Worm (Caenorhabditis elegans) whole organism, early embryonic: ENCODE data around the gene age-1.

Source experiments
- B0310.2 ChIP-seq: sonication (generic microtip); optimal IDR thresholded peaks from 2 replicates; lab custom pipeline; 2016; ENCODE audit warnings: mild to moderate bottlenecking, missing genetic modification characterization, missing compliant biosample characterization
- F13C5.2 ChIP-seq: sonication (generic microtip); optimal IDR thresholded peaks from 2 replicates; lab custom pipeline; 2017; ENCODE audit warnings: mild to moderate bottlenecking, missing genetic modification characterization, inconsistent platforms, missing compliant biosample characterization
- aly-1 ChIP-seq: sonication (generic microtip); optimal IDR thresholded peaks from 2 replicates; lab custom pipeline; 2016; ENCODE audit warnings: missing genetic modification characterization, missing compliant biosample characterization
- ama-1 ChIP-seq: fragments of 150-350 bp; optimal IDR thresholded peaks from 2 replicates; lab custom pipeline; 2014
- ceh-13 ChIP-seq: fragments of 200-800 bp; sonication (Bioruptor generic); optimal IDR thresholded peaks from 2 replicates; lab custom pipeline; 2018; ENCODE audit warnings: mild to moderate bottlenecking, missing genetic modification characterization, missing compliant biosample characterization
- ceh-36 ChIP-seq: sonication (generic microtip); optimal IDR thresholded peaks from 2 replicates; lab custom pipeline; 2016; ENCODE audit warnings: missing genetic modification characterization, inconsistent platforms, missing compliant biosample characterization
- ets-7 ChIP-seq: sonication (generic microtip); optimal IDR thresholded peaks from 2 replicates; lab custom pipeline; 2016; ENCODE audit warnings: missing genotype, missing genetic modification characterization, missing compliant biosample characterization
- flt-1 ChIP-seq: fragments of 200-800 bp; sonication (Bioruptor generic); IDR thresholded peaks from 2 replicates; pipeline ENCODE4 v1.3.6; 2022; ENCODE audit warnings: missing genetic modification characterization, missing compliant biosample characterization
- hmbx-1 ChIP-seq: sonication (generic microtip); optimal IDR thresholded peaks from 2 replicates; lab custom pipeline; 2016; ENCODE audit warnings: mild to moderate bottlenecking, missing genetic modification characterization, missing compliant biosample characterization
- hmg-4 ChIP-seq: fragments of 200-800 bp; sonication (Bioruptor generic); optimal IDR thresholded peaks from 2 replicates; lab custom pipeline; 2018; ENCODE audit warnings: mild to moderate bottlenecking, missing genetic modification characterization, missing compliant biosample characterization
- hnd-1 ChIP-seq: sonication (generic microtip); optimal IDR thresholded peaks from 2 replicates; lab custom pipeline; 2016; ENCODE audit warnings: missing genetic modification characterization, missing compliant biosample characterization
- pes-1 ChIP-seq: fragments of 200-800 bp; sonication (Bioruptor generic); IDR thresholded peaks from 2 replicates; pipeline ENCODE4 v1.3.6; 2022; ENCODE audit warnings: missing genetic modification reagents, missing genetic modification characterization, missing compliant biosample characterization
- scrt-1 ChIP-seq: fragments of 200-800 bp; sonication (Bioruptor generic); IDR thresholded peaks from 2 replicates; pipeline ENCODE4 v1.3.6; 2022; ENCODE audit warnings: missing genetic modification characterization, missing compliant biosample characterization
- sea-1 ChIP-seq: fragments of 200-800 bp; sonication (Bioruptor generic); conservative IDR thresholded peaks from 2 replicates; pipeline ENCODE4 v1.3.6; 2022; ENCODE audit warnings: missing genetic modification characterization, missing compliant biosample characterization
- tbx-11 ChIP-seq: fragments of 200-800 bp; sonication (Bioruptor generic); IDR thresholded peaks from 2 replicates; pipeline ENCODE4 v1.3.6; 2022; ENCODE audit warnings: missing genetic modification characterization, missing compliant biosample characterization
- tbx-37 ChIP-seq: fragments of 200-800 bp; sonication (Bioruptor generic); conservative IDR thresholded peaks from 2 replicates; pipeline ENCODE4 v1.3.6; 2022; ENCODE audit warnings: missing genetic modification reagents, missing genetic modification characterization, missing compliant biosample characterization
- tra-4 ChIP-seq: sonication (generic microtip); optimal IDR thresholded peaks from 2 replicates; lab custom pipeline; 2017; ENCODE audit warnings: missing genetic modification characterization, missing compliant biosample characterization

age-1 gene

DNA sequence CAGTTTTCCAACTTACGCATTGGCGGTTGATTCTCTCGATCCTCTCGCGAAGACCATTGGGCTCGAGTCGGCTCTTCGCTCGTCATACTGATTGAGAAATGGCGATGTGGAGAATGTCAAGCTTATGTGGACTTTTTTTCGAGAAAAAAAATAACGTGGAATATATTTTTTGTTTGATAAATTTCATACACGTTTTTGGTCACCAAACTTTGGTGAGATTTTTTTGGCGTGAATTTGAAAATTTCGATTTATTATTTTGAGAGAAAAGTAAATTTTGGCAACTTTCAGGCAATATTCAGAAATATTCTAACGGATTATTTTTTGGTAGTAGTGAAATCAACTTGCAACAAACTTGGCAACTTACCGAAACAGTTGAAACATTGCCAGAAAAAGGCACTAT is 47.8 kb downstream of the age-1 start, which contains the start of gene W02B12.12:
Gene W02B12.12, minus strand, starts transcription at position 101 of the 400 bp plus-strand sequence.
- TF ChIP-seq hmbx-1 (tag; lab: Kevin White, UChicago) (no peak), hmg-4 (GFP tag; lab: Kevin White, UChicago) (no peak), flt-1 (GFP tag; lab: Robert Waterston, UW) (no peak), tbx-37 (GFP tag; lab: Robert Waterston, UW) (no peak), F13C5.2 (no peak), scrt-1 (GFP tag; lab: Robert Waterston, UW) (no peak), aly-1 (no peak), ceh-13 (GFP tag; lab: Kevin White, UChicago) (no peak)

DNA sequence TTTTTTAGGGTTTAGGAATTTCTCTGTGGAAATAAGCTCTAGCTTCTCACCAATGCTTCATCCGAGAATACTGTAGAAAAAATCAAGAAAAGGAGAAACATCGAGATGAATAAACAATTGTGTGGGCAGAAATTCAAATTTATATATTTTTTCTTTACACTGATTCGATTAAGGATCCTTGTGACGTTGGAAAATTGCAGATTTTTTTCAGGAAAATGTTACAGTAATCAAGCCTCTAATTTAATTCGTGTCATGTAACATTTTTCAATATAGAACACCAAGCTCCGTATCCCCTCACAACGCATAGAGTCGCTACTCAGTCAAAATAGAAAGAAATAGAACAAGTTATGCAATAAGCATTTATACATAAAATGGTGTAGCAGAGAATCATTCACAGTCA is 50.4 kb downstream of the age-1 start, which contains the start of gene W02B12.16:
Gene W02B12.16, minus strand, starts transcription at position 101 of the 400 bp plus-strand sequence.
- TF ChIP-seq flt-1 (GFP tag; lab: Robert Waterston, UW): no peak
- TF ChIP-seq ama-1 (lab: Kevin White, UChicago): no peak
- no peak for TF ChIP-seq hmbx-1 (tag; lab: Kevin White, UChicago)
- no peak for TF ChIP-seq ceh-36 (tag; lab: Kevin White, UChicago)
- no peak for TF ChIP-seq F13C5.2
- TF ChIP-seq ceh-13 (GFP tag; lab: Kevin White, UChicago): no peak
- no peak for TF ChIP-seq hmg-4 (GFP tag; lab: Kevin White, UChicago)
- no peak for TF ChIP-seq hnd-1 (tag; lab: Kevin White, UChicago)
- TF ChIP-seq B0310.2 (tag; lab: Kevin White, UChicago): no peak
- no peak for TF ChIP-seq aly-1
- TF ChIP-seq pes-1 (GFP tag; lab: Robert Waterston, UW): no peak
- TF ChIP-seq sea-1 (GFP tag; lab: Robert Waterston, UW): no peak
- TF ChIP-seq tbx-37 (GFP tag; lab: Robert Waterston, UW): no peak
- TF ChIP-seq ets-7: no peak

DNA sequence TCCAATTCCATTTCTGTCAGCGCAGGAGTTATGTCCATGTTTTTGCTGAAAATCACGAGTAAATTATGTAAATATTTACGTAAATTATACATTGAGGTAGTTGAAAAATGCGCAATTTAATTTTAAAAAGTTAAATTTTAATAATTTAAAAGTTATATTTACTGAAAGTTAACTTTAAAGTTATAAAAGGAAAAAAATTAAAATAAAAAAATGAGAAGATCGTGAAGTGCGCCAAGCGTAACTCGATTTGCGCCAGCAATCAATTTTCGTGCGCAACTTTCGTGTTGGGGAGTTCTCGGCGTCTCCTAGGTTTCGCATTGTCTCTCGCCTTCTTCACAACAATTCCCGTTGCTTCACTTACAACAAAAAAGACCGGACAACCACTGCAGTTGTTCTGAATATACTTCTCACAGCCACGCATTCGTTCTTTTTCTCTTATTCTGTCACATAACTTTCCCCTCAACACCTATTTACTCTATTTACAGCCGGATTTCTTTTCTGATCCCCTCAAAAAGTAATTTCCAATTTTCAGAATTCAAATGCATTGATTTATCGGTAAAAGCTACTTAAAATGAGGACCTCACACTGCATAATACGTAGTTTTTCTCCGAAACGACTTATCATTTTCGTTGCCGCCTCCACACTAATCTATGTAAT is 53.2 kb downstream of the age-1 start, which contains the start of the genes metl-1 and W02B12.11:
Gene metl-1, minus strand, starts transcription at position 51 of the 657 bp plus-strand sequence.
Gene W02B12.11, plus strand, starts transcription at position 337 of the 657 bp plus-strand sequence.
- peak; percentile 62; the same call in 1 of the 2 replicates for TF ChIP-seq tbx-37 (GFP tag; lab: Robert Waterston, UW)
- TF ChIP-seq ceh-13 (GFP tag; lab: Kevin White, UChicago): no peak
- peak; percentile 44 for TF ChIP-seq F13C5.2
- no peak for TF ChIP-seq hmbx-1 (tag; lab: Kevin White, UChicago)
- no peak for TF ChIP-seq tra-4 (tag; lab: Kevin White, UChicago)
- peak; percentile 72 for TF ChIP-seq flt-1 (GFP tag; lab: Robert Waterston, UW)
- TF ChIP-seq scrt-1 (GFP tag; lab: Robert Waterston, UW): no peak
- TF ChIP-seq hmg-4 (GFP tag; lab: Kevin White, UChicago): peak; percentile 22

DNA sequence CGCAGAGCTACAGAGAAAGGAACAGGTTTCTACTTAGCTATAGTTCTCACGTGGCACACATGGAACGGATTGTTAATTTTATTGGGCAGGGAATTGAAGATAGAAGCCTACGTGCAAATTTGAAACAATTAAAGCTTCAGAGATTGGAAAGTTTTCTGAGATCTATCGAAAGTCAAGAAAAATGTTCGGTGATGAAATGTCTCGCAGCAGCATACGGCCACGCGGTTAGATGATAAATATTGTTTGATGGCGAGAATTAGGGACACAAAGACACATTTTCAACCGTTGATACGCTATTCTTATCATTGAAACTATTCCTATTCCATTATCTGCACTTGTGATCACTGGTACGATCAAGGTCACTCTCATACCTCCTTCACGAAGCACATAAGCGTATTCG is 54.3 kb downstream of the age-1 start:
- TF ChIP-seq hnd-1 (tag; lab: Kevin White, UChicago): no peak
- TF ChIP-seq ceh-36 (tag; lab: Kevin White, UChicago): no peak
- TF ChIP-seq tra-4 (tag; lab: Kevin White, UChicago): no peak
- no peak for TF ChIP-seq flt-1 (GFP tag; lab: Robert Waterston, UW)
- TF ChIP-seq aly-1: no peak
- no peak for TF ChIP-seq tbx-37 (GFP tag; lab: Robert Waterston, UW)
- TF ChIP-seq hmg-4 (GFP tag; lab: Kevin White, UChicago): no peak
- no peak for TF ChIP-seq scrt-1 (GFP tag; lab: Robert Waterston, UW)
- no peak for TF ChIP-seq F13C5.2
- no peak for TF ChIP-seq tbx-11 (GFP tag; lab: Robert Waterston, UW)
- TF ChIP-seq hmbx-1 (tag; lab: Kevin White, UChicago): no peak
- no peak for TF ChIP-seq sea-1 (GFP tag; lab: Robert Waterston, UW)

DNA sequence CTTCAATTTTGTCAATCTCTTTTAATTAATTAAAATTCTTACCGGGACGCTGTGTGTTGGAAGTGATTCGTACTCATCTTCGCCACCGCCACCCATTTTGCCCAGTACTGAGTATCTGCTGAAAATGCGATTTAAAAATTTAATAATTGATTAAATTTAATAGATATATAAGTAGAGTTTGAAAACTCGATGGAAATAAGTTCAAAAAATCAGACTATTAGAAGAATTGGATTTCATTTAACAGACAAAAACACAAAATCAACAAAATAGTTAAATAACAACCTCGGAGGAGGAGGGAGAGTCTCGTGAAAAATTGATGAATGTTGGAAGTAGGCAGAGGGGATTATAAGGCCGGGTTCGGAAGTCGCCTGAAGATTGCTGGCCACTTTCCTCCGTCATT is 54.9 kb downstream of the age-1 start, which contains the start of gene mfn-1:
Gene mfn-1, minus strand, starts transcription at position 101 of the 400 bp plus-strand sequence.
- TF ChIP-seq hmbx-1 (tag; lab: Kevin White, UChicago) (no peak), scrt-1 (GFP tag; lab: Robert Waterston, UW) (no peak)

DNA sequence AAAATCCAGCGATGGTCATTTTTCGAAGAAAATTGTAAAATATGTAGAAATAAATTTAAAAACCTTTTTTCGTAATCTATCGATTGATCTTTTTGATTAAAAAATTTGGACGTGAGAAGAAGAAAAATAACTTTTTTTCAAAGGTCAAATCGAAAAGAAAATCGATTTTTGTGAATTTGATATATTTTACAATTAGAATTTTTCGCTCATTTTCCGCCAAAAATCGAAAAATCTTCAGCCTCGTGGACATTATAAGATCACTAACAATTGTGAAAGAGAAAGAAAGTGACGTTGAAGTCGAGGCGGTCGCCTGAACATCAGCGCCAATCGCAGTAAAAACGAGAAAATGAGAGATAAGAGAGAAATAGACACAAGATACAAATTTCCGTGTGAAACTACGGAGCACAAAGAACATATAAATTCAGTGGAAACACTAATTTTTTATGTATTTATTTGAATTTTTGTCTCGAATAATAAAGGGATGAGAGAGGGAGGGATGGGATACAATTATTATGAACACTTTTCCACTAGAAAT is 57.2 kb downstream of the age-1 start, which contains the start of gene cisd-1:
Gene cisd-1, minus strand, starts transcription at position 51 of the 535 bp plus-strand sequence.
- TF ChIP-seq B0310.2 (tag; lab: Kevin White, UChicago) (no peak), ceh-13 (GFP tag; lab: Kevin White, UChicago) (no peak), hnd-1 (tag; lab: Kevin White, UChicago) (no peak)
